Worm (Caenorhabditis elegans): Measurements from ENCODE around the gene spp-2.

spp-2 gene

DNA sequence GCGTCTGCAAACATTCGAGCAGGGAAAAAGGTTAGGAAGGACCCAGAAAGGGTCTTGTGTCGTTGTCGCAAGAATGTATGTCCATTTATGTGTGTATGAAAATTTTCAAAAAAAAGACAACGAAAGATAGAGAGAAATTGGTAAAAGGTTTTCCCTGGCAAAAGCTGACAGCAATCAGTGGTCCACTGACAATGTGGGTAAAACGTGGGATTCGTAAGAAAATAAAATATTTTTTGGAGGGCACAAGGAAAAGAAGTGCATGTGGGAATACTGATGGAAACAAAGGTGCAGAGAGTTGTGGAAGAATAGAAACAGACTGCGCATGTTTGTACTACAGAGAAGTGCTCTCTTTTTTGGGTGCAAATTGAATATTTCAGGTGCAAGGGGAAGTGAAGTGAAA, 33.5 kb downstream of the spp-2 start:
- TF ChIP-seq ztf-23 (GFP tag; IDR thresholded peaks at IDR 0.05) (no peak), ztf-29 (GFP tag; IDR thresholded peaks at IDR 0.05) (no peak), cog-1 (tag; optimal IDR thresholded peaks at IDR 0.05) (no peak), T22C8.4 (GFP tag; IDR thresholded peaks at IDR 0.05) (no peak), med-1 (GFP tag; optimal IDR thresholded peaks at IDR 0.05; ENCODE audit: insufficient read depth) (no peak), flt-1 (GFP tag; IDR thresholded peaks at IDR 0.05) (no peak), ref-1 (GFP tag; conservative IDR thresholded peaks at IDR 0.05) (no peak)

DNA sequence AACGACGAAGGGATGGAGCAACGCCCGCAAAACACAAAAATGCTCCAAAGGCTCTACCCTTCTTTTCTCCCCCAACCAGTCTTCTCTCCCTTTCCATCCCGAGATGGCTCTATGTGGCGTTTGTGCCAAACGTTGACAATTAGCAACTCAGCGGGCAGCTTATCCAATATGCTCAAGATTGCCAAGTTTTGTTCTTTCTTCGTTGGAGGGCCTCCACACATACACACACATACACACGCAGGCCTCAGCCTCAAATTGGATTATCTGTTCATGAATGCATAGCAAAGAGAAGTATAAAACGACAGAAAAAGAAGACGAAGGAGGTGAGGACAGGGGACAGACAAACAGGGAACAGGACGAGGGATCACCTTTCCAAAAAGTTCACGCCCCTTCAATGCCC, 35.3 kb downstream of the spp-2 start:
- TF ChIP-seq flt-1 (GFP tag; IDR thresholded peaks at IDR 0.05) (no peak), ztf-29 (GFP tag; IDR thresholded peaks at IDR 0.05) (no peak), med-1 (GFP tag; optimal IDR thresholded peaks at IDR 0.05; ENCODE audit: insufficient read depth) (no peak), tab-1 (GFP tag; IDR thresholded peaks at IDR 0.05) (no peak), cog-1 (tag; optimal IDR thresholded peaks at IDR 0.05) (no peak)

DNA sequence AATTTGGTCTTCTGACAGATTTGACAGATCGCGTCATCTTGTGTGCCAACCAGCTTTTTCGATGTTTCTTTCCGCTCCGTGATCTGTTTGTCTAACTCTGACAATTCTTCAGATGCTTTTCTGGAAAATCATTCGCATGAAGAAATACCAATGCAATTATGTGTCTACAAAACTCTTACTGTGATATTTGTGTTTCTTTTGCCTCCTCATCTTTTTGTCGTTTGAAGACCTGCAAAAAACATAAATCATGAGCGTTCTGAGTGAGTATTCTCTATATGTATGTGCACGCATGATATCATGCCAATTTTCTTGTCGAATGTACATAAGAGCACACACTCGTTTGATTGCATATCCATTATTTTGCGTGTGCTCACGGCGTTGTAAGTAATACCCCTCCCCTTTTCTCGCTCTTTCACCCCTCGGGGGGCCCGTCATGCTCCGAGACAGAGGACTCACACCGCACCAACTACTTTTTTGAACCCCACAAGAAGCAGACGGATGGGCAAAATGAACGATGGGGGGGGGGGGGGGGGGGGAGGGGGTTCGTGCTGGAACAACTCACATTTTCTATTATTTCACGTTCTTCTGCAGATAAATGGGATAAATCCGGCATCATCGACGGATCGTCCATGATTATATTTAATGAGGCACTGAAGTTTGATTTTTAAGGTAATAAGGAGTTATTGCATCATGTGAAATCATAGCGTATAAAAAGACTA, 36.8 kb downstream of the spp-2 start, which contains the start of gene unc-10:
unc-10 (minus strand) TSS at position 652 of the 719 bp plus-strand sequence.
- TF ChIP-seq med-1 (GFP tag; optimal IDR thresholded peaks at IDR 0.05; ENCODE audit: insufficient read depth) (no peak), flt-1 (GFP tag; IDR thresholded peaks at IDR 0.05) (no peak), ztf-23 (GFP tag; IDR thresholded peaks at IDR 0.05) (no peak), klf-2 (GFP tag; conservative IDR thresholded peaks at IDR 0.05) (no peak), cog-1 (tag; optimal IDR thresholded peaks at IDR 0.05) (no peak)

DNA sequence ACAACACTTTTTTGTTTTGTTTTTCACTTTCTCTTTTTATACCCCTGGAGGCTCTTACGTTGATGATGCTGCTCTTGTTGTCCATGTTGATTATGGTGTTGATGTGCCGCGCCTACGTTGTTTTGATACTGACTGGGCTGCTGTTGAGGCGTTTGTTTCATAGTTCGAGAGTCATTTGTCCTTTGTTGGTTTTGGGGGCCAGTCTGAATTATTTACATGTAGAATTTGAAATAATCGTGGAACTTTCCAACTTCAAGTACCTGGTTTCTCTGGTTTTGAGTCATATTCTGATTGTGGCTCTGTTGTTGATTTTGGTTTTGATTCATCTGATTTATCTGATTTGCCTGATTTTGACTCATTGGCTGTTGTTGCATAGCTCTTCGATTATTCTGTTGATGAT, 38.5 kb downstream of the spp-2 start:
- TF ChIP-seq tab-1 (GFP tag; IDR thresholded peaks at IDR 0.05) (no peak), T22C8.4 (GFP tag; IDR thresholded peaks at IDR 0.05) (no peak), ref-1 (GFP tag; conservative IDR thresholded peaks at IDR 0.05) (no peak), flt-1 (GFP tag; IDR thresholded peaks at IDR 0.05) (no peak), cog-1 (tag; optimal IDR thresholded peaks at IDR 0.05) (no peak), ztf-29 (GFP tag; IDR thresholded peaks at IDR 0.05) (no peak), klf-2 (GFP tag; conservative IDR thresholded peaks at IDR 0.05) (no peak), med-1 (GFP tag; optimal IDR thresholded peaks at IDR 0.05; ENCODE audit: insufficient read depth) (no peak), ztf-23 (GFP tag; IDR thresholded peaks at IDR 0.05) (no peak)

DNA sequence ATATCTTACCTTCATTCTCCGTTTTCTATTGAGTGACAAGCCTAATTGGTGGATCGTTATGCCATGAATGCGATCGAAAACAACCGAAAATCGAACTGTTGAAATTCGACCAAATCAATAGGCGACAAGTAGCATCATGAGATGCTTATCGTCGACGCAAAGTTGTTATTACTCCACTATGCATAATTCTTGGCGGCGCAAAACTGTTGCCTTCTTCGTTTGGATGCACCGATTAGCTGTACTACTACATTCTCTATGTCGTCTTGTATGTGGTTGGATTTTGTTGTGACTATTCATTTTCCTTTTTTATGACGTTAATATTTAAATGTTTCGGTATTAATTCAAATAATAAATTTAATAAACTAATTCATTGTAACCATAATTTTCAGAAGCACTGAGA, 44.6 kb downstream of the spp-2 start, which contains the start of gene F46H5.11:
F46H5.11 (minus strand) TSS at position 101 of the 400 bp plus-strand sequence.
- TF ChIP-seq ref-1 (GFP tag; conservative IDR thresholded peaks at IDR 0.05) (no peak), cog-1 (tag; optimal IDR thresholded peaks at IDR 0.05) (no peak)

DNA sequence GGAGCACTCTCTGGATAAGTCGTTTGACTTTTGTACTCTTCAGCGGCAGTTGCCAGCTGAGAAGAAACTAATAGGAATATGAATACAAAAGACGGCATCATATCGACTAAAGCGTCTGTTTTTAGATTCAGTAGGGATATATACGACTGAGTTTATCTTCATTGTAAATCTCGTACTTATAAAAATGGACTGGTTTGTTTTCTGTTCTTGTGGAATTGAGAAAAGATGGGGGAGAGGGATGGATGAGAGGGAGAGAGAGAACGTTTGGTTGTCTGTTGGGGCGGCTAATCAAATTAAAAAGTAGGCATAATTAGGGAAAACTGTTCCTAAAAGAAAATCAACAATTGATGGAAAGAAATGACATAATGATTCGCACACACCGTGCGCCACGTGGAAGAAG, 47.2 kb downstream of the spp-2 start, which contains the start of gene grd-7:
grd-7 (minus strand) TSS at position 101 of the 400 bp plus-strand sequence.
- TF ChIP-seq ztf-29 (GFP tag; IDR thresholded peaks at IDR 0.05) (no peak), ref-1 (GFP tag; conservative IDR thresholded peaks at IDR 0.05) (no peak), flt-1 (GFP tag; IDR thresholded peaks at IDR 0.05) (no peak), ztf-23 (GFP tag; IDR thresholded peaks at IDR 0.05) (no peak), cog-1 (tag; optimal IDR thresholded peaks at IDR 0.05) (no peak), med-1 (GFP tag; optimal IDR thresholded peaks at IDR 0.05; ENCODE audit: insufficient read depth) (no peak), tab-1 (GFP tag; IDR thresholded peaks at IDR 0.05) (no peak), T22C8.4 (GFP tag; IDR thresholded peaks at IDR 0.05) (no peak), klf-2 (GFP tag; conservative IDR thresholded peaks at IDR 0.05) (no peak)

DNA sequence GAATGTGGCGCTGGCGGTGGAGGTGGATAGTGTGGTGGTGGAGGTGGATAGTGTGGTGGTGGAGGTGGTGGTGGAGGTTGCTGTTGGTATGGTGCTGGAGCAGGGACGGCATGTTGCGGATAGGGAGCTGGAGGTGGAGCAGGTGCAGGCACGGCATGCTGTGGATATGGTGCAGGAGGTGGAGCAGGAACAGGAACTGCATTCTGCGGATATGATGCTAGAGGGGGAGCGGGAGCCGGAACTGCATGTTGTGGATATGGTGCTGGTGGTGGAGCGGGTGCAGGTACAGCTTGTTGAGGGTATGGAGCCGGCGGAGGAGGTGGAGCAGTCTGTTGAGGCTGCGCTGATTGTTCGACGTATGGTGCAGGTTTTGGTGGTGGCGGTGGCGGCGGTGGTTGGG, 47.7 kb downstream of the spp-2 start:
- TF ChIP-seq cog-1 (tag; optimal IDR thresholded peaks at IDR 0.05) (no peak), med-1 (GFP tag; optimal IDR thresholded peaks at IDR 0.05; ENCODE audit: insufficient read depth) (no peak), ref-1 (GFP tag; conservative IDR thresholded peaks at IDR 0.05) (no peak), klf-2 (GFP tag; conservative IDR thresholded peaks at IDR 0.05) (no peak), tab-1 (GFP tag; IDR thresholded peaks at IDR 0.05) (no peak), flt-1 (GFP tag; IDR thresholded peaks at IDR 0.05) (no peak), T22C8.4 (GFP tag; IDR thresholded peaks at IDR 0.05) (no peak), ztf-23 (GFP tag; IDR thresholded peaks at IDR 0.05) (no peak), ztf-29 (GFP tag; IDR thresholded peaks at IDR 0.05) (no peak)
